Fruit fly (Drosophila melanogaster) whole organism, pupa: Measurements from ENCODE around the gene Sclp.

ENCODE experiments used
- CG10348 ChIP-seq: fragments of 200-800 bp; sonication (Bioruptor generic); IDR thresholded peaks from 2 replicates; pipeline ENCODE4 v1.3.6; 2022; ENCODE audit warnings: missing biosample characterization, missing genetic modification characterization
- CG12605 ChIP-seq: fragments of 200-800 bp; sonication (Bioruptor generic); IDR thresholded peaks from 2 replicates; pipeline ENCODE4 v1.3.6; 2022; ENCODE audit warnings: missing biosample characterization, missing genetic modification characterization
- CG13204 ChIP-seq: fragments of 200-800 bp; sonication (Bioruptor generic); optimal IDR thresholded peaks from 2 replicates; lab custom pipeline; 2018; ENCODE audit warnings: missing biosample characterization, mild to moderate bottlenecking, missing genetic modification characterization, moderate library complexity
- CG14655 ChIP-seq: fragments of 200-800 bp; sonication (Bioruptor generic); optimal IDR thresholded peaks from 3 replicates; lab custom pipeline; 2017; ENCODE audit warnings: mild to moderate bottlenecking, missing biosample characterization, missing genetic modification reagents, missing genetic modification characterization
- CG15710 ChIP-seq: fragments of 200-800 bp; sonication (Bioruptor generic); optimal IDR thresholded peaks from 2 replicates; lab custom pipeline; 2018; ENCODE audit warnings: missing biosample characterization, mild to moderate bottlenecking, missing genetic modification characterization, moderate library complexity
- CG17806 ChIP-seq: fragments of 200-800 bp; sonication (Bioruptor generic); optimal IDR thresholded peaks from 2 replicates; lab custom pipeline; 2018; ENCODE audit warnings: missing biosample characterization, mild to moderate bottlenecking, missing genetic modification characterization, moderate library complexity
- CG32121 ChIP-seq: fragments of 200-800 bp; sonication (Bioruptor generic); IDR thresholded peaks from 2 replicates; pipeline ENCODE4 v1.3.6; 2022; ENCODE audit warnings: missing biosample characterization, missing genetic modification characterization
- CG34367 ChIP-seq: fragments of 200-800 bp; sonication (Bioruptor generic); optimal IDR thresholded peaks from 2 replicates; lab custom pipeline; 2018; ENCODE audit warnings: missing biosample characterization, mild to moderate bottlenecking, missing genetic modification characterization
- CG4496 ChIP-seq: fragments of 200-800 bp; sonication (Bioruptor generic); IDR thresholded peaks from 3 replicates; pipeline ENCODE4 v1.3.6; 2022; ENCODE audit warnings: missing biosample characterization, missing genetic modification characterization
- CG8159 ChIP-seq: fragments of 200-800 bp; sonication (Bioruptor generic); optimal IDR thresholded peaks from 3 replicates; lab custom pipeline; 2018; ENCODE audit warnings: missing biosample characterization, mild to moderate bottlenecking, missing genetic modification characterization, moderate library complexity
- CG8301 ChIP-seq: fragments of 200-800 bp; sonication (Bioruptor generic); optimal IDR thresholded peaks from 2 replicates; lab custom pipeline; 2018; ENCODE audit warnings: missing biosample characterization, mild to moderate bottlenecking, missing genetic modification characterization
- CG9948 ChIP-seq: fragments of 200-800 bp; sonication (Bioruptor generic); optimal IDR thresholded peaks from 2 replicates; lab custom pipeline; 2018; ENCODE audit warnings: missing biosample characterization, mild to moderate bottlenecking, missing genetic modification characterization, moderate library complexity
- D1 ChIP-seq: fragments of 200-800 bp; sonication (Bioruptor generic); optimal IDR thresholded peaks from 2 replicates; lab custom pipeline; 2018; ENCODE audit warnings: missing biosample characterization, mild to moderate bottlenecking, missing genetic modification characterization, moderate library complexity
- EcR ChIP-seq: fragments of 200-800 bp; sonication (Bioruptor generic); optimal IDR thresholded peaks from 3 replicates; lab custom pipeline; 2019; ENCODE audit warnings: missing biosample characterization, missing genetic modification characterization, mild to moderate bottlenecking, moderate library complexity, missing genetic modification reagents
- Ets98B ChIP-seq: fragments of 200-800 bp; sonication (Bioruptor generic); IDR thresholded peaks from 2 replicates; pipeline ENCODE4 v1.3.6; 2022; ENCODE audit warnings: missing biosample characterization, missing genetic modification characterization
- Pif1A ChIP-seq: fragments of 200-800 bp; sonication (Bioruptor generic); optimal IDR thresholded peaks from 3 replicates; lab custom pipeline; 2016; ENCODE audit warnings: missing biosample characterization, missing genetic modification characterization
- Pif1B ChIP-seq: fragments of 200-800 bp; sonication (Bioruptor generic); optimal IDR thresholded peaks from 3 replicates; lab custom pipeline; 2016; ENCODE audit warnings: missing biosample characterization, missing genetic modification characterization
- Snoo ChIP-seq: fragments of 200-800 bp; sonication (Bioruptor generic); optimal IDR thresholded peaks from 3 replicates; lab custom pipeline; 2017; ENCODE audit warnings: missing biosample characterization, mild to moderate bottlenecking, missing genetic modification characterization, inconsistent platforms
- fd96Ca ChIP-seq: fragments of 200-800 bp; sonication (Bioruptor generic); IDR thresholded peaks from 3 replicates; pipeline ENCODE4 v1.3.6; 2022; ENCODE audit warnings: missing biosample characterization, missing genetic modification characterization
- gl ChIP-seq: fragments of 200-800 bp; sonication (Bioruptor generic); optimal IDR thresholded peaks from 2 replicates; lab custom pipeline; 2018; ENCODE audit warnings: missing biosample characterization, mild to moderate bottlenecking, missing genetic modification characterization
- rn ChIP-seq: fragments of 200-800 bp; sonication (Bioruptor generic); IDR thresholded peaks from 2 replicates; pipeline ENCODE4 v1.3.6; 2022; ENCODE audit warnings: missing biosample characterization, missing genetic modification characterization

Sclp gene

DNA sequence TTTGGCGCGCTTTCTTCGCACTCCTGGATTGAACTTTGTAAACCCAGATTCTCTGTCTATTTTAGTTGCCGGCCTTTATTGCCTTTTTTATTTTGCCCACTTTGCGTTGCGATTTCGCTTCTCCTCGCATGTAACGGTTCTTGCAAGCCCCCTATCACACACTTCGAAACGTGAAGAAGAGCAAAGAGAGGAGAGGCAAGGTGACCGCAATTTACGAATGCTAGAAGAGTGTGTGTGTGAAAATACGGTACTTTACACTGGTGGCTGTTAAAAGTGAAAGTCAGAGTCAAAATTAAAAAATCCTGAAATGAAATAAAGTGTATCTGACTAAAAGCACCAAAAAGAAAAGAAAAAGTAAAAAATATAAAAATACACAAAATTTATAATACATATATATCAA lies 30.3 kb downstream of the Sclp start:
- TF ChIP-seq CG10348 (GFP tag; lab: Robert Waterston, UW) (no peak), CG17806 (tag; lab: Kevin White, UChicago) (no peak), CG14655 (GFP tag; lab: Kevin White, UChicago) (no peak), CG8159 (no peak), Pif1B (GFP tag; lab: Kevin White, UChicago) (no peak), D1 (tag; lab: Kevin White, UChicago) (no peak), CG32121 (no peak), CG34367 (tag; lab: Kevin White, UChicago) (no peak), CG8301 (tag; lab: Kevin White, UChicago) (no peak), gl (tag; lab: Kevin White, UChicago) (no peak), CG12605 (GFP tag; lab: Robert Waterston, UW) (no peak), CG15710 (tag; lab: Kevin White, UChicago) (no peak), CG4496 (GFP tag; lab: Robert Waterston, UW) (no peak), Snoo (tag; lab: Kevin White, UChicago) (no peak), Ets98B (GFP tag; lab: Robert Waterston, UW) (no peak), CG9948 (tag; lab: Kevin White, UChicago) (no peak), Pif1A (GFP tag; lab: Kevin White, UChicago) (no peak), rn (GFP tag; lab: Robert Waterston, UW) (no peak)

DNA sequence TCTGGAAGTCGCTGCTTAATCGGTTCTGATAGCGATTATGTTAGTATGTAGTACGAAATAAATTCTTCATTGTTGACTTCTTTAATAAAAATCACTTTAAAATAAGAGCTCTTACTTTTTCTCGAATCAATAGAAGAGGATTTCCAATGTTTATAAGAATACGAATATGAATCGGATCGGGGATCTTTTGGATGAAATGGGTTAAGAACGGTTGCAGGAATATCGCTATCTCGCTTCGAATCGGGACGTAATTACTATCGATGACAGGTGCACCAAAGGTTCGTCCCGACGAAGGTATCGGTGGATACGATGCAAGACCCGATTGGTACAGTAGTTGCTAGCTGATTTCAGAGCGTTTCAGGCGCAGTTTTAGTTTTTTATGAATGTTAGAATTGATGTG lies 30.8 kb downstream of the Sclp start, which contains the start of gene wisp:
wisp (plus strand) TSS at position 301 of the 400 bp plus-strand sequence.
- TF ChIP-seq CG8301 (tag; lab: Kevin White, UChicago) (no peak), EcR (GFP tag; lab: Kevin White, UChicago) (no peak), CG10348 (GFP tag; lab: Robert Waterston, UW) (no peak), CG13204 (GFP tag; lab: Kevin White, UChicago) (no peak), CG14655 (GFP tag; lab: Kevin White, UChicago) (no peak), CG8159 (no peak), rn (GFP tag; lab: Robert Waterston, UW) (no peak), CG17806 (tag; lab: Kevin White, UChicago) (no peak), CG4496 (GFP tag; lab: Robert Waterston, UW) (no peak), Pif1A (GFP tag; lab: Kevin White, UChicago) (no peak), D1 (tag; lab: Kevin White, UChicago) (no peak), CG12605 (GFP tag; lab: Robert Waterston, UW) (no peak), fd96Ca (GFP tag; lab: Robert Waterston, UW) (no peak), gl (tag; lab: Kevin White, UChicago) (no peak), CG9948 (tag; lab: Kevin White, UChicago) (no peak), CG15710 (tag; lab: Kevin White, UChicago) (no peak)

DNA sequence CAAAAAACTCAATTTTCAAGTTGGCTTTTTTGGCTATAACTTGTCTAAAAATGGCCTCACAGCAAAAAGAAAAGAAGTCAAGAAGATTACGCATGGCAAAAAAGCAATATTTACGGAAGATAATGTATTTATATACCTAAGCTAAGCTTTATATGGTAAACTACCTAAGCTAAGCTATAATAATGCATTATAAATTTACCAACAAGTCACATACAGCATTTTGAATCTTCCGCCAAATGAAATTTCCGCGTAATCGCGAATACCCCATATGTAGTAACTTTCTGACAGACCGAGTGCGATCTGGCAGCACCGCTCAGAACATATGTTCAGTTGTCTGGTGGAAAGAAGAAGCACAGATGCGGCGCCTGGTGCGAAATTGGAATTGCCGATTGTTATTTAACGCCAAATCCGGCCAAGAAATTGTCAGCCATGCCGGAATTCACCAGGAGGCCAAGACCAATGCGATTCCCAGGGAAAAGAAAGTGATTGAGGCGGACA lies 32.7 kb downstream of the Sclp start, which contains the start of gene sicily:
sicily (plus strand) TSS at position 51 of the 498 bp plus-strand sequence.
- TF ChIP-seq rn (GFP tag; lab: Robert Waterston, UW): no peak
- no peak for TF ChIP-seq fd96Ca (GFP tag; lab: Robert Waterston, UW)
- no peak for TF ChIP-seq gl (tag; lab: Kevin White, UChicago)
- no peak for TF ChIP-seq CG17806 (tag; lab: Kevin White, UChicago)
- TF ChIP-seq CG9948 (tag; lab: Kevin White, UChicago): no peak
- TF ChIP-seq CG12605 (GFP tag; lab: Robert Waterston, UW): no peak
- TF ChIP-seq CG34367 (tag; lab: Kevin White, UChicago): no peak
- no peak for TF ChIP-seq CG8159
- no peak for TF ChIP-seq CG15710 (tag; lab: Kevin White, UChicago)
- TF ChIP-seq CG4496 (GFP tag; lab: Robert Waterston, UW): no peak
- no peak for TF ChIP-seq CG13204 (GFP tag; lab: Kevin White, UChicago)
- TF ChIP-seq EcR (GFP tag; lab: Kevin White, UChicago): no peak
- TF ChIP-seq Ets98B (GFP tag; lab: Robert Waterston, UW): no peak
- TF ChIP-seq D1 (tag; lab: Kevin White, UChicago): no peak
- no peak for TF ChIP-seq CG10348 (GFP tag; lab: Robert Waterston, UW)
- no peak for TF ChIP-seq CG14655 (GFP tag; lab: Kevin White, UChicago)
- no peak for TF ChIP-seq Pif1A (GFP tag; lab: Kevin White, UChicago)

DNA sequence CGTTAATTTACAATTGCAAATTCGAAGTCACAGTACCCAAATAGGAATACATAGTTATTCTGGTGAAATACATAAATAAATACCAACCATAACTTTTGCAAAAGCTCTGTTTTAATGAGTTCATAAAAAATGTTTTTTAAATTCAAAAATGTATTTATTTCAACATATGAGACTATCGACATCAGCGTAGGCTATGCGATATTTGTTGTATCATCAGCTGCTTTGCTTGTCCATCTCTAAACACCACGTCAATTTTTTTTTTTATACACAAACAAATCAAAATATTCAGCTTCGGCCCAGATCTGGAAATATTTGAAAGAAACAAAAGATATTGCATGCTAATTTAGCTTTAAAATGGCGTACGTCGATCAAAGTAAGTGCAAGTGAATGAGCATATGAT lies 36.3 kb downstream of the Sclp start, which contains the start of gene CG1840:
CG1840 (plus strand) TSS at position 211 of the 400 bp plus-strand sequence.
- no peak; the same call in 1 of the 2 replicates for TF ChIP-seq Ets98B (GFP tag; lab: Robert Waterston, UW)
- peak; percentile 22; the same call in 1 of the 2 replicates for TF ChIP-seq CG12605 (GFP tag; lab: Robert Waterston, UW)

DNA sequence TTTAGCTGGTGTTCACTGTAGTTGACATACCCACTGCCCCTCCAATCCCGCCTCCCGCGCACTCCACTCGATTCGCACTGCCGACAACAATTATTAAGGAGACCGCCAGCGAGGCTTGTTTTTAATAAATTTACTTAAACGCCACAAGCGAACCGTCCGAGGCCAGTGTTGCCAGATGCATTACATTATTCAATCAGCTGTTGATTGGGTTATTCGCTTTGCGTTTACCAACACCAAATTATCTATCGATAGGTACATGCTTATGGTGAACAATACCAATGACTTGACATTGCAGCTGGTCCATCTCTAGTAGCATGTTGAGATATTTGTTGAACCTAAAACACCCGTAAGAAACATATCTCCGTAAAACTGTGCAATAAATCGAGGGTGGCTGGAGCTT lies 37.5 kb downstream of the Sclp start, which contains the start of the genes CG10353 and SelG:
CG10353 (minus strand) TSS at position 187 of the 400 bp plus-strand sequence.
SelG (plus strand) TSS at position 309 of the 400 bp plus-strand sequence.
- no peak for TF ChIP-seq CG8301 (tag; lab: Kevin White, UChicago)
- TF ChIP-seq CG8159: no peak
- TF ChIP-seq CG10348 (GFP tag; lab: Robert Waterston, UW): no peak
- no peak for TF ChIP-seq Ets98B (GFP tag; lab: Robert Waterston, UW)
- no peak for TF ChIP-seq CG32121
- TF ChIP-seq CG4496 (GFP tag; lab: Robert Waterston, UW): no peak
- TF ChIP-seq gl (tag; lab: Kevin White, UChicago): no peak
- no peak for TF ChIP-seq Snoo (tag; lab: Kevin White, UChicago)
- no peak for TF ChIP-seq D1 (tag; lab: Kevin White, UChicago)
- no peak for TF ChIP-seq EcR (GFP tag; lab: Kevin White, UChicago)
- TF ChIP-seq CG9948 (tag; lab: Kevin White, UChicago): no peak
- TF ChIP-seq CG12605 (GFP tag; lab: Robert Waterston, UW): no peak
- TF ChIP-seq CG17806 (tag; lab: Kevin White, UChicago): no peak
- no peak for TF ChIP-seq rn (GFP tag; lab: Robert Waterston, UW)
- no peak for TF ChIP-seq CG14655 (GFP tag; lab: Kevin White, UChicago)
- TF ChIP-seq CG13204 (GFP tag; lab: Kevin White, UChicago): no peak
- TF ChIP-seq Pif1A (GFP tag; lab: Kevin White, UChicago): no peak
